Worm (Caenorhabditis elegans) whole organism, L4 larva: Measurements from ENCODE around the gene lit-1.

ENCODE experiments used
- aly-2 ChIP-seq: sonication (generic microtip); optimal IDR thresholded peaks from 2 replicates; lab custom pipeline; 2018; ENCODE audit warnings: missing biosample characterization, missing genetic modification characterization
- daf-16 ChIP-seq, 3 experiments: sonication (generic microtip); optimal IDR thresholded peaks; 2 replicates each; lab custom pipeline; 2016 to 2017; ENCODE audit warnings: missing genetic modification characterization in 3 of 3, missing genetic modification reagents in 3 of 3, mild to moderate bottlenecking in 2 of 3, missing compliant biosample characterization in 2 of 3, missing biosample characterization in 1 of 3, moderate library complexity in 1 of 3
- daf-19 ChIP-seq: fragments of 200-800 bp; sonication (Bioruptor generic); conservative IDR thresholded peaks from 2 replicates; pipeline ENCODE4 v1.3.6; 2022; ENCODE audit warnings: missing genetic modification characterization, missing compliant biosample characterization
- egl-27 ChIP-seq: sonication (generic microtip); optimal IDR thresholded peaks from 3 replicates; lab custom pipeline; 2017; ENCODE audit warnings: missing biosample characterization, missing genetic modification reagents, missing genetic modification characterization
- hlh-11 ChIP-seq: fragments of 200-800 bp; sonication (Bioruptor generic); optimal IDR thresholded peaks from 2 replicates; lab custom pipeline; 2018; ENCODE audit warnings: mild to moderate bottlenecking, missing genetic modification characterization, missing compliant biosample characterization
- lin-15B ChIP-seq: fragments of 150-350 bp; sonication (generic microtip); optimal IDR thresholded peaks from 3 replicates; lab custom pipeline; 2014; ENCODE audit warnings: missing biosample characterization, missing genetic modification characterization
- lin-38 ChIP-seq: fragments of 200-800 bp; sonication (Bioruptor generic); IDR thresholded peaks from 2 replicates; pipeline ENCODE4 v1.3.6; 2022; ENCODE audit warnings: missing genetic modification reagents, missing genetic modification characterization, missing compliant biosample characterization
- lsy-2 ChIP-seq, 2 experiments: fragments of 150-350 bp in 1 of 2; sonication (generic microtip) in 1 of 2; optimal IDR thresholded peaks; 2 replicates each; lab custom pipeline; 2014 to 2017; ENCODE audit warnings: missing biosample characterization in 2 of 2, missing genetic modification characterization in 2 of 2
- madf-9 ChIP-seq: fragments of 200-800 bp; sonication (Bioruptor generic); conservative IDR thresholded peaks from 2 replicates; pipeline ENCODE4 v1.3.6; 2022; ENCODE audit warnings: missing genetic modification reagents, missing genetic modification characterization, missing compliant biosample characterization
- nhr-11 ChIP-seq: fragments of 150-350 bp; optimal IDR thresholded peaks from 2 replicates; lab custom pipeline; 2014; ENCODE audit warnings: missing biosample characterization, missing genetic modification characterization
- nhr-77 ChIP-seq: fragments of 150-350 bp; optimal IDR thresholded peaks from 2 replicates; lab custom pipeline; 2014; ENCODE audit warnings: missing biosample characterization, missing genetic modification characterization

- TF ChIP-seq lin-15B (tag; lab: Kevin White, UChicago), result no peak
- TF ChIP-seq lsy-2 (tag; optimal IDR thresholded peaks at IDR 0.05; lab: Kevin White, UChicago), result no peak
- no peak for TF ChIP-seq aly-2
- no peak for TF ChIP-seq daf-16 (GFP tag; optimal IDR thresholded peaks at IDR 0.05; lab: Kevin White, UChicago)
- TF ChIP-seq daf-16 (tag; optimal IDR thresholded peaks at IDR 0.05; lab: Kevin White, UChicago), result no peak
- no peak for TF ChIP-seq nhr-77
- no peak for TF ChIP-seq madf-9
- TF ChIP-seq lin-38 (GFP tag; lab: Robert Waterston, UW), result no peak
- no peak for TF ChIP-seq daf-19 (GFP tag; lab: Robert Waterston, UW)
- no peak for TF ChIP-seq nhr-11 (tag; lab: Kevin White, UChicago)
- TF ChIP-seq egl-27, result no peak
- no peak for TF ChIP-seq hlh-11
Measured at ce11 chrIII:13669519-13669918, 32.3 kb upstream of the lit-1 start.
